Fruit fly (Drosophila melanogaster) Kc167 (cell line): ENCODE data around the gene bb8.
A peak's percentile ranks its signal among the peaks of the same experiment; 100 is the strongest.

Experiments used
- Myc ChIP-seq: fragments of >200 bp; optimal IDR thresholded peaks from 2 replicates; lab custom pipeline; 2017; ENCODE audit warnings: missing external identifiers
- Sin3A ChIP-seq: fragments of >200 bp; optimal IDR thresholded peaks from 2 replicates; lab custom pipeline; 2018; ENCODE audit warnings: missing external identifiers
- h ChIP-seq: fragments of >200 bp; optimal IDR thresholded peaks from 3 replicates; lab custom pipeline; 2018; ENCODE audit warnings: missing external identifiers
- insv ChIP-seq: fragments of >200 bp; optimal IDR thresholded peaks from 3 replicates; lab custom pipeline; 2018; ENCODE audit warnings: missing external identifiers
- psq ChIP-seq: fragments of >200 bp; optimal IDR thresholded peaks from 2 replicates; lab custom pipeline; 2017; ENCODE audit warnings: missing external identifiers
- ttk ChIP-seq: sonication (Bioruptor generic); optimal IDR thresholded peaks from 2 replicates; lab custom pipeline; 2017; ENCODE audit warnings: missing external identifiers

Gene bb8

dm6 chr3R:23290089-23290488 is at the start of gene bb8:
TSS of gene bb8 (minus strand) at chr3R:23290189.
- TF ChIP-seq psq (lab: Kevin White, UChicago) (no peak), ttk (lab: Kevin White, UChicago) (no peak), Sin3A (no peak), insv (lab: Kevin White, UChicago) (no peak), h (lab: Kevin White, UChicago) (no peak), Myc (lab: Kevin White, UChicago) (no peak)

- TF ChIP-seq Myc (lab: Kevin White, UChicago): no peak
- no peak for TF ChIP-seq h (lab: Kevin White, UChicago)
- TF ChIP-seq ttk (lab: Kevin White, UChicago): no peak
- TF ChIP-seq psq (lab: Kevin White, UChicago): no peak
Measured at dm6 chr3R:23338290-23338689, 48.3 kb upstream of the bb8 start.

- TF ChIP-seq insv (lab: Kevin White, UChicago) (no peak), Myc (lab: Kevin White, UChicago) (no peak), psq (lab: Kevin White, UChicago) (no peak), ttk (lab: Kevin White, UChicago) (no peak), h (lab: Kevin White, UChicago) (no peak), Sin3A (no peak)
Measured at dm6 chr3R:23337183-23337825, 47.3 kb upstream of the bb8 start.

- TF ChIP-seq ttk (lab: Kevin White, UChicago) (no peak), Myc (lab: Kevin White, UChicago) (no peak), h (lab: Kevin White, UChicago) (no peak), psq (lab: Kevin White, UChicago) (no peak), insv (lab: Kevin White, UChicago) (no peak), Sin3A (no peak)
Measured at dm6 chr3R:23336513-23336912, 46.5 kb upstream of the bb8 start.

- no peak for TF ChIP-seq h (lab: Kevin White, UChicago)
- no peak for TF ChIP-seq Myc (lab: Kevin White, UChicago)
- no peak for TF ChIP-seq psq (lab: Kevin White, UChicago)
- TF ChIP-seq insv (lab: Kevin White, UChicago): no peak
- TF ChIP-seq ttk (lab: Kevin White, UChicago): no peak
- no peak for TF ChIP-seq Sin3A
Measured at dm6 chr3R:23335577-23335976, 45.6 kb upstream of the bb8 start.

- TF ChIP-seq Myc (lab: Kevin White, UChicago) (no peak), psq (lab: Kevin White, UChicago) (peak; percentile 3)
Measured at dm6 chr3R:23334866-23335265, 44.9 kb upstream of the bb8 start.

- TF ChIP-seq ttk (lab: Kevin White, UChicago) (no peak), psq (lab: Kevin White, UChicago) (no peak)
Measured at dm6 chr3R:23334036-23334744, 44.2 kb upstream of the bb8 start.

dm6 chr3R:23333334-23334035 is 43.5 kb upstream of the bb8 start:
- no peak for TF ChIP-seq Sin3A
- TF ChIP-seq Myc (lab: Kevin White, UChicago): no peak
- no peak for TF ChIP-seq psq (lab: Kevin White, UChicago)
- TF ChIP-seq h (lab: Kevin White, UChicago): no peak
- TF ChIP-seq ttk (lab: Kevin White, UChicago): no peak
- no peak for TF ChIP-seq insv (lab: Kevin White, UChicago)

- no peak for TF ChIP-seq Myc (lab: Kevin White, UChicago)
Measured at dm6 chr3R:23332535-23333333, 42.7 kb upstream of the bb8 start.

dm6 chr3R:23331865-23332367 is 41.9 kb upstream of the bb8 start:
- no peak for TF ChIP-seq ttk (lab: Kevin White, UChicago)
- no peak for TF ChIP-seq Sin3A
- peak; percentile 30 for TF ChIP-seq h (lab: Kevin White, UChicago)
- no peak for TF ChIP-seq psq (lab: Kevin White, UChicago)
- peak; percentile 77 for TF ChIP-seq insv (lab: Kevin White, UChicago)
- no peak for TF ChIP-seq Myc (lab: Kevin White, UChicago)

dm6 chr3R:23331280-23331679 is 41.3 kb upstream of the bb8 start:
- TF ChIP-seq h (lab: Kevin White, UChicago) (peak; percentile 100), Sin3A (no peak)

- no peak for TF ChIP-seq Sin3A
- peak; percentile 74 for TF ChIP-seq insv (lab: Kevin White, UChicago)
- peak; percentile 81 for TF ChIP-seq h (lab: Kevin White, UChicago)
- no peak for TF ChIP-seq Myc (lab: Kevin White, UChicago)
- no peak for TF ChIP-seq psq (lab: Kevin White, UChicago)
- no peak for TF ChIP-seq ttk (lab: Kevin White, UChicago)
Measured at dm6 chr3R:23327707-23328106, 37.7 kb upstream of the bb8 start.
